Fruit fly (Drosophila melanogaster) whole organism, embryonic: ENCODE data around the gene cdi.

Experiments used
- CG10654 ChIP-seq: fragments of 200-800 bp; sonication (Bioruptor generic); optimal IDR thresholded peaks from 2 replicates; lab custom pipeline; 2016; ENCODE audit warnings: missing biosample characterization, missing genetic modification characterization
- CG11085 ChIP-seq: fragments of 200-800 bp; sonication (Bioruptor generic); IDR thresholded peaks from 2 replicates; pipeline ENCODE4 v1.3.6; 2022; ENCODE audit warnings: missing biosample characterization, missing genetic modification characterization
- CG11696 ChIP-seq: fragments of 200-800 bp; sonication (Bioruptor generic); IDR thresholded peaks from 2 replicates; pipeline ENCODE4 v1.3.6; 2022; ENCODE audit warnings: missing biosample characterization, missing genetic modification characterization
- CG11723 ChIP-seq: fragments of 200-800 bp; sonication (Bioruptor generic); optimal IDR thresholded peaks from 2 replicates; lab custom pipeline; 2017; ENCODE audit warnings: missing biosample characterization, mild to moderate bottlenecking, missing genetic modification characterization
- CG12391 ChIP-seq: fragments of 200-800 bp; sonication (Bioruptor generic); optimal IDR thresholded peaks from 3 replicates; lab custom pipeline; 2018; ENCODE audit warnings: missing biosample characterization, mild to moderate bottlenecking, missing genetic modification characterization, moderate library complexity
- CG12744 ChIP-seq: fragments of 200-800 bp; sonication (Bioruptor generic); optimal IDR thresholded peaks from 2 replicates; lab custom pipeline; 2016; ENCODE audit warnings: missing biosample characterization, missing genetic modification characterization
- CG12769 ChIP-seq: fragments of 200-800 bp; sonication (Bioruptor generic); optimal IDR thresholded peaks from 2 replicates; lab custom pipeline; 2019; ENCODE audit warnings: missing biosample characterization, mild to moderate bottlenecking, missing genetic modification characterization, moderate library complexity
- CG15011 ChIP-seq: fragments of 200-800 bp; sonication (Bioruptor generic); optimal IDR thresholded peaks from 3 replicates; lab custom pipeline; 2018; ENCODE audit warnings: missing biosample characterization, mild to moderate bottlenecking, missing genetic modification characterization
- CG1603 ChIP-seq: fragments of 200-800 bp; sonication (Bioruptor generic); optimal IDR thresholded peaks from 2 replicates; lab custom pipeline; 2019; ENCODE audit warnings: missing biosample characterization, mild to moderate bottlenecking, missing genetic modification characterization, moderate library complexity
- CG17385 ChIP-seq: fragments of 200-800 bp; sonication (Bioruptor generic); optimal IDR thresholded peaks from 3 replicates; lab custom pipeline; 2018; ENCODE audit warnings: missing biosample characterization, mild to moderate bottlenecking, missing genetic modification characterization
- CG17912 ChIP-seq: fragments of 200-800 bp; sonication (Bioruptor generic); optimal IDR thresholded peaks from 2 replicates; lab custom pipeline; 2018; ENCODE audit warnings: missing biosample characterization, mild to moderate bottlenecking, missing genetic modification characterization
- CG2712 ChIP-seq: fragments of 200-800 bp; optimal IDR thresholded peaks from 3 replicates; lab custom pipeline; 2019; ENCODE audit warnings: missing biosample characterization, mild to moderate bottlenecking, missing genetic modification characterization, moderate library complexity
- CG3726 ChIP-seq: fragments of 200-800 bp; sonication (Bioruptor generic); IDR thresholded peaks from 3 replicates; pipeline ENCODE4, ENCODE4 v1.3.6; 2022; ENCODE audit warnings: missing biosample characterization, missing genetic modification characterization
- CG3995 ChIP-seq: fragments of 200-800 bp; sonication (Bioruptor generic); optimal IDR thresholded peaks from 3 replicates; lab custom pipeline; 2016; ENCODE audit warnings: missing biosample characterization, missing genetic modification characterization
- CG7372 ChIP-seq: fragments of 200-800 bp; sonication (Bioruptor generic); IDR thresholded peaks from 2 replicates; pipeline ENCODE4 v1.3.6; 2022; ENCODE audit warnings: missing biosample characterization, missing genetic modification characterization
- CG7987 ChIP-seq: fragments of 200-800 bp; sonication (Bioruptor generic); optimal IDR thresholded peaks from 2 replicates; lab custom pipeline; 2018; ENCODE audit warnings: missing biosample characterization, mild to moderate bottlenecking, missing genetic modification characterization, moderate library complexity
- CG9932 ChIP-seq: fragments of 200-800 bp; sonication (Bioruptor generic); IDR thresholded peaks from 2 replicates; pipeline ENCODE4 v1.3.6; 2022; ENCODE audit warnings: missing biosample characterization, missing genetic modification characterization
- Dbx ChIP-seq: fragments of 200-800 bp; sonication (Bioruptor generic); IDR thresholded peaks from 3 replicates; pipeline ENCODE4 v1.3.6; 2022; ENCODE audit warnings: missing biosample characterization, missing genetic modification characterization
- Dip3 ChIP-seq: fragments of 200-800 bp; sonication (Bioruptor generic); optimal IDR thresholded peaks from 3 replicates; lab custom pipeline; 2016; ENCODE audit warnings: missing biosample characterization, missing genetic modification characterization
- Eip74EF ChIP-seq, 2 experiments: fragments of 200-800 bp in 1 of 2; fragments of >200 bp in 1 of 2; sonication (Bioruptor generic) in 1 of 2; optimal IDR thresholded peaks; 2 replicates each; lab custom pipeline; 2017 to 2019; ENCODE audit warnings: missing biosample characterization in 2 of 2, missing genetic modification characterization in 2 of 2, mild to moderate bottlenecking in 1 of 2, moderate library complexity in 1 of 2
- Hr3 ChIP-seq: fragments of 200-800 bp; sonication (Bioruptor generic); optimal IDR thresholded peaks from 3 replicates; lab custom pipeline; 2016; ENCODE audit warnings: missing biosample characterization, missing genetic modification characterization
- Hr39 ChIP-seq: fragments of >200 bp; optimal IDR thresholded peaks from 2 replicates; lab custom pipeline; 2017
- Jarid2 ChIP-seq: fragments of 200-800 bp; sonication (Bioruptor generic); optimal IDR thresholded peaks from 3 replicates; lab custom pipeline; 2017; ENCODE audit warnings: mild to moderate bottlenecking, missing biosample characterization, missing genetic modification reagents, missing genetic modification characterization
- MESR4 ChIP-seq: fragments of 200-800 bp; sonication (Bioruptor generic); optimal IDR thresholded peaks from 2 replicates; lab custom pipeline; 2018; ENCODE audit warnings: missing biosample characterization, mild to moderate bottlenecking, missing genetic modification characterization, moderate library complexity
- Meics ChIP-seq: fragments of 200-800 bp; sonication (Bioruptor generic); optimal IDR thresholded peaks from 2 replicates; lab custom pipeline; 2017; ENCODE audit warnings: missing biosample characterization, mild to moderate bottlenecking, missing genetic modification characterization
- Oaz ChIP-seq: fragments of 200-800 bp; sonication (Bioruptor generic); IDR thresholded peaks from 2 replicates; pipeline ENCODE4 v1.3.6; 2022; ENCODE audit warnings: missing biosample characterization, missing genetic modification characterization
- Ptx1 ChIP-seq: fragments of 200-800 bp; sonication (Bioruptor generic); IDR thresholded peaks from 2 replicates; pipeline ENCODE4 v1.3.6; 2022; ENCODE audit warnings: missing biosample characterization, missing genetic modification characterization
- Spps ChIP-seq: fragments of 200-800 bp; sonication (Bioruptor generic); optimal IDR thresholded peaks from 2 replicates; lab custom pipeline; 2018; ENCODE audit warnings: missing biosample characterization, mild to moderate bottlenecking, missing genetic modification characterization
- Tbp ChIP-seq: fragments of >200 bp; optimal IDR thresholded peaks from 2 replicates; lab custom pipeline; 2018; ENCODE audit warnings: missing biosample characterization, missing genetic modification characterization
- Trl ChIP-seq, 3 experiments: fragments of >200 bp in 2 of 3; fragments of 200-800 bp in 1 of 3; sonication (Bioruptor generic) in 1 of 3; optimal IDR thresholded peaks; 2 replicates in 1 of 3; 3 replicates in 2 of 3; lab custom pipeline; 2016 to 2017; ENCODE audit warnings: missing biosample characterization in 1 of 3, missing genetic modification characterization in 1 of 3
- chinmo ChIP-seq: fragments of 200-800 bp; sonication (Bioruptor generic); IDR thresholded peaks from 4 replicates; pipeline ENCODE4 v1.3.6; 2022; ENCODE audit warnings: missing biosample characterization, missing genetic modification characterization; ENCODE audit not compliant: partially characterized antibody
- crc ChIP-seq: fragments of 200-800 bp; sonication (Bioruptor generic); optimal IDR thresholded peaks from 2 replicates; lab custom pipeline; 2016; ENCODE audit warnings: missing biosample characterization, missing genetic modification characterization
- crol ChIP-seq: fragments of 200-800 bp; sonication (Bioruptor generic); IDR thresholded peaks from 2 replicates; pipeline ENCODE4 v1.3.6; 2022; ENCODE audit warnings: missing biosample characterization, missing genetic modification characterization
- dati ChIP-seq: fragments of 200-800 bp; sonication (Bioruptor generic); IDR thresholded peaks from 2 replicates; pipeline ENCODE4 v1.3.6; 2022; ENCODE audit warnings: missing biosample characterization, missing genetic modification characterization
- eve ChIP-seq, 2 experiments: fragments of >200 bp; optimal IDR thresholded peaks; 2 replicates each; lab custom pipeline; 2017; ENCODE audit warnings: missing biosample characterization in 2 of 2, missing genetic modification characterization in 2 of 2
- nom ChIP-seq: fragments of 200-800 bp; sonication (Bioruptor generic); optimal IDR thresholded peaks from 2 replicates; lab custom pipeline; 2017; ENCODE audit warnings: missing biosample characterization, missing genetic modification characterization, mild to moderate bottlenecking, moderate library complexity, missing genetic modification reagents
- oc ChIP-seq: fragments of 200-800 bp; sonication (Bioruptor generic); optimal IDR thresholded peaks from 2 replicates; lab custom pipeline; 2018; ENCODE audit warnings: missing biosample characterization, mild to moderate bottlenecking, missing genetic modification characterization, moderate library complexity
- org-1 ChIP-seq: fragments of 200-800 bp; sonication (Bioruptor generic); optimal IDR thresholded peaks from 2 replicates; lab custom pipeline; 2017; ENCODE audit warnings: missing biosample characterization, missing genetic modification characterization
- phol ChIP-seq: fragments of 200-800 bp; sonication (Bioruptor generic); optimal IDR thresholded peaks from 3 replicates; lab custom pipeline; 2018; ENCODE audit warnings: missing biosample characterization, mild to moderate bottlenecking, missing genetic modification characterization, moderate library complexity
- psq ChIP-seq: fragments of 200-800 bp; sonication (Bioruptor generic); optimal IDR thresholded peaks from 2 replicates; lab custom pipeline; 2017; ENCODE audit warnings: missing biosample characterization, missing genetic modification characterization
- pum ChIP-seq: fragments of 200-800 bp; sonication (Bioruptor generic); optimal IDR thresholded peaks from 2 replicates; lab custom pipeline; 2016; ENCODE audit warnings: missing biosample characterization, missing genetic modification characterization
- pzg ChIP-seq: fragments of 200-800 bp; sonication (Bioruptor generic); optimal IDR thresholded peaks from 3 replicates; lab custom pipeline; 2018; ENCODE audit warnings: missing biosample characterization, mild to moderate bottlenecking, missing genetic modification characterization, moderate library complexity
- ranshi ChIP-seq: fragments of 200-800 bp; sonication (Bioruptor generic); IDR thresholded peaks from 2 replicates; pipeline ENCODE4 v1.3.6; 2022; ENCODE audit warnings: missing biosample characterization, missing genetic modification characterization
- sd ChIP-seq: fragments of 200-800 bp; sonication (Bioruptor generic); optimal IDR thresholded peaks from 3 replicates; lab custom pipeline; 2018; ENCODE audit warnings: missing biosample characterization, mild to moderate bottlenecking, missing genetic modification characterization, moderate library complexity
- sens ChIP-seq: fragments of 200-800 bp; sonication (Bioruptor generic); peaks from one replicate; lab custom pipeline; 2016; ENCODE audit warnings: missing biosample characterization, missing genetic modification characterization
- sr ChIP-seq: fragments of 200-800 bp; sonication (Bioruptor generic); IDR thresholded peaks from 3 replicates; pipeline ENCODE4 v1.3.6; 2022; ENCODE audit warnings: missing biosample characterization, missing genetic modification characterization
- sug ChIP-seq: fragments of 200-800 bp; optimal IDR thresholded peaks from 2 replicates; lab custom pipeline; 2019; ENCODE audit warnings: missing biosample characterization, mild to moderate bottlenecking, missing genetic modification characterization, moderate library complexity
- vvl ChIP-seq: fragments of 200-800 bp; sonication (Bioruptor generic); IDR thresholded peaks from 2 replicates; pipeline ENCODE4 v1.3.6; 2022; ENCODE audit warnings: missing biosample characterization, missing genetic modification characterization

The cdi gene

DNA sequence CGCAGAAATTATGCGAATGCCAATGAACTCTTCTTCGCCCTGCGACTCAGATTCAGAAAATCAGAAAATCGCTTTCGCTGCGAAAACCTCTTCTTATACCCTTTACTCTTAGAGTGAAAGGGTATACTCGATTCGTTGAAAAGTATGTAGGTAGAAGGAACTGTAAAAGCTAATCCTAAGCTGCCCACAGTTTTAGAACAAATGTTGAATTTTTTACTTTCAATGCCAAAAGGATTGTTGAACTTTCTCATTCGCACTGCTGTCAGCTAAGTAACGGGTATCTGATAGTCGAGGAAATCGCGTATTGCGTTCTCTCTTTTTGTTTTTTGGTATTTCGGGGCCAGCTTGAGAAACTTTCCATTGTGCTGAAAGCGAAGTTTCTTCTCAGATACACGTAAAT lies 19.8 kb upstream of the cdi start (continued):
- TF ChIP-seq org-1 (GFP tag; lab: Kevin White, UChicago) (no peak), Spps (tag; lab: Kevin White, UChicago) (no peak), sr (GFP tag; lab: Robert Waterston, UW) (no peak), dati (GFP tag; lab: Robert Waterston, UW) (no peak), CG17912 (GFP tag; lab: Kevin White, UChicago) (no peak), crc (GFP tag; lab: Kevin White, UChicago) (no peak)

- TF ChIP-seq CG3726 (GFP tag; lab: Robert Waterston, UW): no peak
- TF ChIP-seq nom: peak; percentile 4
These were observed 18.3 kb upstream of the cdi start for dm6 chr3R:19112372-19112771.

- TF ChIP-seq MESR4 (GFP tag; lab: Kevin White, UChicago): no peak
- TF ChIP-seq org-1 (GFP tag; lab: Kevin White, UChicago): no peak
- TF ChIP-seq pzg (GFP tag; lab: Kevin White, UChicago): no peak
- peak in 1 of 2 experiments; percentile 54 for TF ChIP-seq Eip74EF (GFP tag; optimal IDR thresholded peaks at IDR 0.05; lab: Kevin White, UChicago)
- TF ChIP-seq chinmo (GFP tag; lab: Robert Waterston, UW): peak; percentile 62; the same call in 1 of the 4 replicates
- no peak for TF ChIP-seq Dip3
- TF ChIP-seq crol: 0 out of 2 replicates have a peak, but pooled peaks have one; percentile 13
- peak; percentile 38 for TF ChIP-seq Hr39
- TF ChIP-seq Trl (optimal IDR thresholded peaks at IDR 0.05; lab: Kevin White, UChicago): no peak
- no peak for TF ChIP-seq Trl (GFP tag; optimal IDR thresholded peaks at IDR 0.05; lab: Kevin White, UChicago)
- TF ChIP-seq CG10654 (GFP tag; lab: Kevin White, UChicago): no peak
- peak; percentile 63 for TF ChIP-seq sd
- TF ChIP-seq nom: no peak
- TF ChIP-seq Hr3 (GFP tag; lab: Kevin White, UChicago): no peak
- TF ChIP-seq sens (GFP tag; lab: Kevin White, UChicago): no peak
- TF ChIP-seq CG11085 (GFP tag; lab: Robert Waterston, UW): no peak
- no peak for TF ChIP-seq CG12391 (tag; lab: Kevin White, UChicago)
- TF ChIP-seq oc (tag; lab: Kevin White, UChicago): peak; percentile 64
- peak; percentile 90 for TF ChIP-seq vvl (GFP tag; lab: Robert Waterston, UW)
- no peak for TF ChIP-seq ranshi (GFP tag; lab: Robert Waterston, UW)
- TF ChIP-seq Oaz (GFP tag; lab: Robert Waterston, UW): no peak
- no peak for TF ChIP-seq pum (GFP tag; lab: Kevin White, UChicago)
- no peak for TF ChIP-seq eve (GFP tag; optimal IDR thresholded peaks at IDR 0.05; lab: Kevin White, UChicago)
- TF ChIP-seq CG17385 (GFP tag; lab: Kevin White, UChicago): no peak
- TF ChIP-seq sug (tag; lab: Kevin White, UChicago): no peak
- no peak for TF ChIP-seq Tbp (GFP tag; lab: Kevin White, UChicago)
- TF ChIP-seq CG12744 (GFP tag; lab: Kevin White, UChicago): no peak
- TF ChIP-seq psq (GFP tag; lab: Kevin White, UChicago): no peak
- no peak for TF ChIP-seq CG9932 (GFP tag; lab: Robert Waterston, UW)
- TF ChIP-seq CG3995: no peak
- TF ChIP-seq Ptx1: no peak
- TF ChIP-seq Meics (GFP tag; lab: Kevin White, UChicago): no peak
- no peak for TF ChIP-seq CG11696
- TF ChIP-seq CG1603 (tag; lab: Kevin White, UChicago): no peak
- TF ChIP-seq CG7987 (GFP tag; lab: Kevin White, UChicago): no peak
- TF ChIP-seq CG15011: no peak
- TF ChIP-seq Dbx (GFP tag; lab: Robert Waterston, UW): no peak
- TF ChIP-seq CG7372: no peak
- TF ChIP-seq CG12769 (tag; lab: Kevin White, UChicago): peak; percentile 79
- TF ChIP-seq Jarid2 (GFP tag; lab: Kevin White, UChicago): no peak
- no peak for TF ChIP-seq CG2712 (tag; lab: Kevin White, UChicago)
- no peak for TF ChIP-seq phol (tag; lab: Kevin White, UChicago)
- TF ChIP-seq CG11723: no peak
These were observed 17.1 kb upstream of the cdi start for dm6 chr3R:19111159-19111558.
